Worm (Caenorhabditis elegans) whole organism, young adult: ENCODE data around the gene T01H10.11.

Experiments
- B0336.3 ChIP-seq: fragments of 200-800 bp; sonication (Bioruptor generic); IDR thresholded peaks from 2 replicates; pipeline ENCODE4 v1.3.6; 2022; ENCODE audit warnings: missing genetic modification characterization, missing compliant biosample characterization
- F22D6.2 ChIP-seq: sonication (generic microtip); optimal IDR thresholded peaks from 2 replicates; lab custom pipeline; 2016; ENCODE audit warnings: mild to moderate bottlenecking, missing genetic modification characterization, missing compliant biosample characterization
- F33H1.4 ChIP-seq: fragments of 200-800 bp; sonication (Bioruptor generic); IDR thresholded peaks from 2 replicates; pipeline ENCODE4 v1.3.6; 2022; ENCODE audit warnings: missing genetic modification reagents, missing genetic modification characterization, missing compliant biosample characterization
- F39B2.1 ChIP-seq: fragments of 200-800 bp; sonication (Bioruptor generic); IDR thresholded peaks from 2 replicates; pipeline ENCODE4 v1.3.6; 2022; ENCODE audit warnings: missing genetic modification reagents, missing genetic modification characterization, missing compliant biosample characterization
- F49E8.2 ChIP-seq: sonication (generic microtip); optimal IDR thresholded peaks from 3 replicates; lab custom pipeline; 2017; ENCODE audit warnings: missing genetic modification characterization, mild to moderate bottlenecking, missing compliant biosample characterization, antibody characterized with exemption, moderate library complexity; ENCODE audit not compliant: insufficient read depth
- F57C9.4 ChIP-seq: sonication (generic microtip); optimal IDR thresholded peaks from 2 replicates; lab custom pipeline; 2017; ENCODE audit warnings: mild to moderate bottlenecking, missing genetic modification characterization, missing compliant biosample characterization
- K11D2.4 ChIP-seq: fragments of 200-800 bp; sonication (Bioruptor generic); IDR thresholded peaks from 2 replicates; pipeline ENCODE4 v1.3.6; 2022; ENCODE audit warnings: missing genetic modification reagents, missing genetic modification characterization, missing compliant biosample characterization
- Y53G8AR.9 ChIP-seq: fragments of 200-800 bp; sonication (Bioruptor generic); conservative IDR thresholded peaks from 2 replicates; pipeline ENCODE4 v1.3.6; 2022; ENCODE audit warnings: missing genetic modification reagents, missing genetic modification characterization, missing compliant biosample characterization
- Y79H2A.3 ChIP-seq: fragments of 200-800 bp; sonication (Bioruptor generic); conservative IDR thresholded peaks from 2 replicates; pipeline ENCODE4 v1.3.6; 2022; ENCODE audit warnings: missing genetic modification reagents, missing genetic modification characterization, missing compliant biosample characterization
- ZK185.1 ChIP-seq: sonication (generic microtip); optimal IDR thresholded peaks from 2 replicates; lab custom pipeline; 2016; ENCODE audit warnings: mild to moderate bottlenecking, missing genetic modification characterization, missing compliant biosample characterization; ENCODE audit not compliant: poor library complexity, severe bottlenecking
- aptf-2 ChIP-seq: fragments of 200-800 bp; sonication (Bioruptor generic); conservative IDR thresholded peaks from 2 replicates; pipeline ENCODE4 v1.3.6; 2022; ENCODE audit warnings: missing genetic modification reagents, missing genetic modification characterization, missing compliant biosample characterization
- ceh-79 ChIP-seq: sonication (generic microtip); optimal IDR thresholded peaks from 2 replicates; lab custom pipeline; 2017; ENCODE audit warnings: mild to moderate bottlenecking, missing genetic modification characterization, missing compliant biosample characterization
- dpl-1 ChIP-seq: fragments of 150-350 bp; optimal IDR thresholded peaks from 2 replicates; lab custom pipeline; 2014; ENCODE audit warnings: missing biosample characterization, missing genetic modification reagents, missing genetic modification characterization
- efl-1 ChIP-seq: fragments of 150-350 bp; optimal IDR thresholded peaks from 2 replicates; lab custom pipeline; 2014; ENCODE audit warnings: missing biosample characterization, missing genetic modification reagents, missing genetic modification characterization
- egl-18 ChIP-seq: fragments of 200-800 bp; sonication (Bioruptor generic); IDR thresholded peaks from 2 replicates; pipeline ENCODE4 v1.3.6; 2022; ENCODE audit warnings: missing genetic modification reagents, missing genetic modification characterization, missing compliant biosample characterization
- egrh-3 ChIP-seq: fragments of 200-800 bp; sonication (Bioruptor generic); IDR thresholded peaks from 2 replicates; pipeline ENCODE4 v1.3.6; 2022; ENCODE audit warnings: missing genetic modification reagents, missing genetic modification characterization, missing compliant biosample characterization
- ekl-4 ChIP-seq: fragments of 200-800 bp; sonication (Bioruptor generic); IDR thresholded peaks from 2 replicates; pipeline ENCODE4 v1.3.6; 2022; ENCODE audit warnings: missing genetic modification reagents, missing genetic modification characterization, missing compliant biosample characterization
- him-1 ChIP-seq: sonication (generic microtip); optimal IDR thresholded peaks from 2 replicates; lab custom pipeline; 2016; ENCODE audit warnings: missing genotype, missing genetic modification reagents, missing genetic modification characterization, missing compliant biosample characterization
- hlh-12 ChIP-seq: sonication (generic microtip); optimal IDR thresholded peaks from 2 replicates; lab custom pipeline; 2016; ENCODE audit warnings: missing genetic modification characterization, missing compliant biosample characterization
- hlh-26 ChIP-seq: fragments of 200-800 bp; sonication (Bioruptor generic); conservative IDR thresholded peaks from 2 replicates; pipeline ENCODE4 v1.3.6; 2022; ENCODE audit warnings: missing genetic modification reagents, missing genetic modification characterization, missing compliant biosample characterization
- hmg-1.2 ChIP-seq: fragments of 200-800 bp; sonication (Bioruptor generic); IDR thresholded peaks from 2 replicates; pipeline ENCODE4 v1.3.6; 2022; ENCODE audit warnings: missing genetic modification reagents, missing genetic modification characterization, missing compliant biosample characterization
- hrde-1 ChIP-seq: sonication (generic microtip); optimal IDR thresholded peaks from 2 replicates; lab custom pipeline; 2016; ENCODE audit warnings: missing genetic modification characterization, mild to moderate bottlenecking, missing compliant biosample characterization, moderate library complexity, missing genotype, missing genetic modification reagents, borderline replicate concordance
- let-526 ChIP-seq: fragments of 200-800 bp; sonication (Bioruptor generic); IDR thresholded peaks from 2 replicates; pipeline ENCODE4 v1.3.6; 2022; ENCODE audit warnings: missing genetic modification reagents, missing genetic modification characterization, missing compliant biosample characterization
- let-607 ChIP-seq, 2 experiments: fragments of 200-800 bp in 1 of 2; sonication (Bioruptor generic) in 1 of 2; sonication (generic microtip) in 1 of 2; optimal IDR thresholded peaks; 2 replicates each; lab custom pipeline; 2016 to 2018; ENCODE audit warnings: mild to moderate bottlenecking in 2 of 2, missing compliant biosample characterization in 2 of 2, missing genetic modification characterization in 2 of 2, moderate library complexity in 2 of 2, missing genotype in 1 of 2
- lsl-1 ChIP-seq: fragments of 200-800 bp; sonication (Bioruptor generic); optimal IDR thresholded peaks from 2 replicates; lab custom pipeline; 2018; ENCODE audit warnings: mild to moderate bottlenecking, missing genetic modification characterization, moderate library complexity, missing compliant biosample characterization
- rcor-1 ChIP-seq: fragments of 200-800 bp; sonication (Bioruptor generic); IDR thresholded peaks from 2 replicates; pipeline ENCODE4 v1.3.6; 2022; ENCODE audit warnings: missing genetic modification reagents, missing genetic modification characterization, missing compliant biosample characterization
- rpc-1 ChIP-seq, 2 experiments: fragments of 150-350 bp in 1 of 2; sonication (generic microtip) in 1 of 2; optimal IDR thresholded peaks; 2 replicates each; lab custom pipeline; 2014 to 2018; ENCODE audit warnings: missing biosample characterization in 1 of 2, missing genetic modification characterization in 1 of 2, missing genetic modification reagents in 1 of 2, missing genotype in 1 of 2
- sea-2 ChIP-seq: fragments of 200-800 bp; sonication (Bioruptor generic); IDR thresholded peaks from 2 replicates; pipeline ENCODE4 v1.3.6; 2022; ENCODE audit warnings: missing genetic modification characterization, missing compliant biosample characterization
- snpc-1.1 ChIP-seq: sonication (generic microtip); optimal IDR thresholded peaks from 2 replicates; lab custom pipeline; 2017; ENCODE audit warnings: missing genetic modification characterization, mild to moderate bottlenecking, missing compliant biosample characterization, antibody characterized with exemption, moderate library complexity, missing genotype, missing genetic modification reagents; ENCODE audit not compliant: insufficient read depth
- tbx-9 ChIP-seq: sonication (generic microtip); optimal IDR thresholded peaks from 2 replicates; lab custom pipeline; 2016; ENCODE audit warnings: borderline replicate concordance, missing genetic modification characterization, inconsistent platforms, missing compliant biosample characterization
- unc-130 ChIP-seq: sonication (generic microtip); optimal IDR thresholded peaks from 2 replicates; lab custom pipeline; 2016; ENCODE audit warnings: missing genetic modification reagents, missing genetic modification characterization, missing compliant biosample characterization
- xnd-1 ChIP-seq: sonication (generic microtip); optimal IDR thresholded peaks from 2 replicates; lab custom pipeline; 2016; ENCODE audit warnings: missing genotype, missing genetic modification reagents, missing genetic modification characterization, missing compliant biosample characterization
- ztf-26 ChIP-seq: sonication (generic microtip); optimal IDR thresholded peaks from 2 replicates; lab custom pipeline; 2017; ENCODE audit warnings: missing genetic modification characterization, missing compliant biosample characterization

Gene T01H10.11

DNA sequence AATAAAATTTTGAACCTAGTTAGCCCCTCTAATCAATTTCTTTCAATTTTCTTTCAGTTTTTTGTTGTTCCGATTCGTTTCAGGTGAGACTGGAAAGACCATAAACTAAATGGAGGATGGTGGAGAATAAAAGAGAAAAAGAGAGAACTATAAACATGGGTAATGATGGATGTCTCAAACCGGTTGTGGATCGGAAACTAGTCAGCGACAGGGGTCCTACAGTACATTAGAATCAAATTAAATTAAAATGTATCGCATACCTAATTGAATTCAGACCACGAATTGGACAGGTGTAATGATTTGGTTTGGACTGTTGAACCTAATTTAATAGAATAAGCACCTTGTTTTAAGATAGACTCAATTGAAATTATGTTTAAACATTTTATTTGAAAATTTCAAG is 40.8 kb downstream of the T01H10.11 start:
- TF ChIP-seq aptf-2 (no peak), xnd-1 (tag; lab: Kevin White, UChicago) (no peak), ceh-79 (tag; lab: Kevin White, UChicago) (no peak), F22D6.2 (tag; lab: Kevin White, UChicago) (no peak), efl-1 (no peak), hmg-1.2 (GFP tag; lab: Robert Waterston, UW) (no peak), F39B2.1 (GFP tag; lab: Robert Waterston, UW) (no peak), K11D2.4 (GFP tag; lab: Robert Waterston, UW) (no peak), B0336.3 (GFP tag; lab: Robert Waterston, UW) (no peak), egrh-3 (GFP tag; lab: Robert Waterston, UW) (no peak), let-607 (tag; optimal IDR thresholded peaks at IDR 0.05; lab: Kevin White, UChicago) (no peak), tbx-9 (tag; lab: Kevin White, UChicago) (no peak), him-1 (no peak), ZK185.1 (tag; lab: Kevin White, UChicago) (no peak), hlh-26 (GFP tag; lab: Robert Waterston, UW) (no peak), egl-18 (no peak), Y53G8AR.9 (GFP tag; lab: Robert Waterston, UW) (no peak), hrde-1 (no peak)
- TF ChIP-seq, all 124 proteins: peak for 0

DNA sequence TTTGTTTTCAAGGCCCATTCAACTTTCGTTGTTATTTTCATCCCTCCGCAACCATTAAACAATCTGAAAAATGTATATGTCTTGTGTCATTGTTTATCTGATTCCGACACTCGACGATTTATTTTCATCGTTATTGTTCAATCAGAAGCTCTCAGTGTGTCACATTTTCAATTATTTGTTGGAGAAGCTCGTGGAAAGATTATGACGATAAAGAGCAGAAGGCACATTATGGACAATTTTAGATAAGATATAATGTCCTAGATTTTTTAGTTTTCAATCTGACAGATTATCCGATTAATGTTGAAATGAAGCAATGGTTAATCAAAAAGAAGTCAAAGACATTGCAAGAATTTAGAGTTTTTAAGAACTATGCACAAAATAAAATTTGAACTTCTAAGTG is 41.7 kb downstream of the T01H10.11 start:
- no peak for TF ChIP-seq snpc-1.1 (tag; lab: Kevin White, UChicago)
- no peak for TF ChIP-seq lsl-1 (GFP tag; lab: Kevin White, UChicago)
- TF ChIP-seq unc-130 (GFP tag; lab: Kevin White, UChicago): no peak
- no peak for TF ChIP-seq sea-2
- TF ChIP-seq rcor-1 (GFP tag; lab: Robert Waterston, UW): no peak
- no peak for TF ChIP-seq dpl-1 (GFP tag; lab: Kevin White, UChicago)
- TF ChIP-seq, all 124 proteins: peak for 0

DNA sequence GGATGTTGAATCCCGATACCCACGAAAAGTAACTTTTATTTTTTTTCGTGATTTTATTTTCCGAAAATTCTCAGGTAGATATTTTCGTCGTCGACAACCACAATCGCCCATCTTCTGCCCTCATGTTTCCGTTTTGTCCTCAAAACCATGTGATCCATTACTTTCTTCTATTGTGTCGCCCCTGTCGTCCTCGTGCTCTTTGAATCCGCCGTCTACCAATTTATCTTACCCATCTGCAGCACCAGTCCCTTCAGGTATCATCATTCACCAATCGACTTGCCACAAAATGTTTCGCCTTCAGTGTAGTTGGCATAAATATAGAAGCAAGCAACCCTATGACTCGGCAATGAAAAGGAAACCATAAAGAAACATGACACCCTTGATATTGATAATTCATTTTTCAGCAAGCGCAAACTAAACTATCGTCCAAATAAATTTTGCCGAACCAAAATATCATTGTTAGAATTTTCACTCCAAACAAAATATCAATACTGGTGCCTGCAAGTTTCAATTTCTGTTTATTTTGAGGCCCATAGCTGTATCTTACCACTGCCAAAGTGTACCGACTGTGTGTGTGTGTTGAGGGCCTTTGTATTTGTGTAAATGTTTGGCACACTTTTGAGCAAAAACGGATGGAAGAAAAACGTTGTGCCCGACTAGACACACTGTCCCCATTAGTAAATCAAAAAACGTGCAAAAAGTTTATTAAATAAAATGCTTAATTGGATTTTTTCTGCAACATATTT is 44.6 kb downstream of the T01H10.11 start:
- TF ChIP-seq ztf-26 (tag; lab: Kevin White, UChicago) (no peak), F49E8.2 (tag; lab: Kevin White, UChicago) (no peak), hlh-12 (tag; lab: Kevin White, UChicago) (no peak), F57C9.4 (tag; lab: Kevin White, UChicago) (no peak), Y79H2A.3 (GFP tag; lab: Robert Waterston, UW) (no peak), ZK185.1 (tag; lab: Kevin White, UChicago) (no peak), ekl-4 (GFP tag; lab: Robert Waterston, UW) (no peak), K11D2.4 (GFP tag; lab: Robert Waterston, UW) (no peak), rpc-1 (optimal IDR thresholded peaks at IDR 0.05; lab: Kevin White, UChicago) (no peak), rpc-1 (tag; optimal IDR thresholded peaks at IDR 0.05; lab: Kevin White, UChicago) (no peak), F33H1.4 (no peak), let-526 (GFP tag; lab: Robert Waterston, UW) (no peak)
